Worm (Caenorhabditis elegans): ENCODE measurements around the gene dyrb-1.
A peak's percentile ranks its signal among the peaks of the same experiment; 100 is the strongest.

Gene dyrb-1

ce11 chrII:9057035-9057668 lies 49.8 kb downstream of the dyrb-1 start, which contains the start of gene rpl-32 (continued):
- no peak for TF ChIP-seq F57A8.1 (GFP tag; optimal IDR thresholded peaks at IDR 0.05)
- no peak for TF ChIP-seq zfh-2 (GFP tag; conservative IDR thresholded peaks at IDR 0.05)
- TF ChIP-seq Y53G8AR.9 (GFP tag; conservative IDR thresholded peaks at IDR 0.05): no peak
- TF ChIP-seq somi-1 (GFP tag; optimal IDR thresholded peaks at IDR 0.05): no peak
- TF ChIP-seq unc-62 (GFP tag; optimal IDR thresholded peaks at IDR 0.05): no peak
- TF ChIP-seq F22D6.2 (tag; optimal IDR thresholded peaks at IDR 0.05): no peak
- peak; percentile 71 for TF ChIP-seq lin-54 (GFP tag; optimal IDR thresholded peaks at IDR 0.05)
- peak; percentile 63; the same call in 1 of the 2 replicates for TF ChIP-seq madf-6 (GFP tag; IDR thresholded peaks at IDR 0.05)
- peak; percentile 19 for TF ChIP-seq K12H6.12 (tag; optimal IDR thresholded peaks at IDR 0.05)
- no peak for TF ChIP-seq F52B5.7 (tag; optimal IDR thresholded peaks at IDR 0.05)
- TF ChIP-seq egl-44 (GFP tag; IDR thresholded peaks at IDR 0.05): no peak
- peak; percentile 61 for TF ChIP-seq tbp1 (GFP tag; optimal IDR thresholded peaks at IDR 0.05)
- TF ChIP-seq ztf-22 (GFP tag; optimal IDR thresholded peaks at IDR 0.05): no peak
- TF ChIP-seq unc-130 (GFP tag; optimal IDR thresholded peaks at IDR 0.05): peak; percentile 7
- no peak for TF ChIP-seq snpc-1.1 (tag; optimal IDR thresholded peaks at IDR 0.05; ENCODE audit: insufficient read depth)
- peak in 1 of 3 experiments; percentile 55 for TF ChIP-seq lin-35 (GFP tag; optimal IDR thresholded peaks at IDR 0.05)
- TF ChIP-seq cebp-2 (GFP tag; IDR thresholded peaks at IDR 0.05): no peak
- peak; percentile 52; the same call in 1 of the 2 replicates for TF ChIP-seq B0019.2 (GFP tag; conservative IDR thresholded peaks at IDR 0.05)
- TF ChIP-seq hmg-1.2 (GFP tag; IDR thresholded peaks at IDR 0.05): peak; percentile 91
- peak; percentile 57 for TF ChIP-seq nhr-80 (tag; optimal IDR thresholded peaks at IDR 0.05)
- no peak for TF ChIP-seq akir-1 (GFP tag; optimal IDR thresholded peaks at IDR 0.05)
- no peak for TF ChIP-seq F57C9.4 (tag; optimal IDR thresholded peaks at IDR 0.05)
- no peak for TF ChIP-seq ztf-28 (GFP tag; IDR thresholded peaks at IDR 0.05)
- no peak for TF ChIP-seq rec-8 (tag; optimal IDR thresholded peaks at IDR 0.05)
- TF ChIP-seq attf-6 (GFP tag; IDR thresholded peaks at IDR 0.05): no peak
- TF ChIP-seq rpc-1 (optimal IDR thresholded peaks at IDR 0.05): no peak
- no peak for TF ChIP-seq rpc-1 (tag; optimal IDR thresholded peaks at IDR 0.05)
- TF ChIP-seq sdz-38 (tag; optimal IDR thresholded peaks at IDR 0.05): no peak
- TF ChIP-seq lsy-27 (tag; optimal IDR thresholded peaks at IDR 0.05; ENCODE audit: borderline replicate concordance, insufficient read depth): no peak
- no peak for TF ChIP-seq tbx-9 (tag; optimal IDR thresholded peaks at IDR 0.05; ENCODE audit: borderline replicate concordance)
- no peak for TF ChIP-seq hlh-26 (GFP tag; conservative IDR thresholded peaks at IDR 0.05)
- peak; percentile 61 for TF ChIP-seq madf-10 (tag; optimal IDR thresholded peaks at IDR 0.05)
- no peak for TF ChIP-seq let-526 (GFP tag; IDR thresholded peaks at IDR 0.05)
- TF ChIP-seq efl-1 (GFP tag; optimal IDR thresholded peaks at IDR 0.05): peak; percentile 58
- TF ChIP-seq him-1 (tag; optimal IDR thresholded peaks at IDR 0.05): no peak
- no peak for TF ChIP-seq nhr-120 (GFP tag; IDR thresholded peaks at IDR 0.05)
- no peak for TF ChIP-seq mxl-1 (tag; optimal IDR thresholded peaks at IDR 0.05)
- TF ChIP-seq dox-1 (GFP tag; IDR thresholded peaks at IDR 0.05): peak; percentile 83
- TF ChIP-seq let-607 (tag; optimal IDR thresholded peaks at IDR 0.05): peak in 1 of 2 experiments; percentile 54
- peak; percentile 66 for TF ChIP-seq pbrm-1 (GFP tag; IDR thresholded peaks at IDR 0.05)
- TF ChIP-seq Y95B8A.8 (GFP tag; IDR thresholded peaks at IDR 0.05): no peak
- TF ChIP-seq egrh-3 (GFP tag; IDR thresholded peaks at IDR 0.05): 0 out of 2 replicates have a peak, but pooled peaks have one; percentile 6
- no peak; the same call in 1 of the 2 replicates for TF ChIP-seq K11D2.4 (GFP tag; IDR thresholded peaks at IDR 0.05)
- no peak for TF ChIP-seq ztf-18 (tag; optimal IDR thresholded peaks at IDR 0.05)
- TF ChIP-seq athp-1 (tag; optimal IDR thresholded peaks at IDR 0.05): no peak
- no peak for TF ChIP-seq Y53F4B.3 (GFP tag; IDR thresholded peaks at IDR 0.05)
- no peak for TF ChIP-seq B0336.3 (GFP tag; IDR thresholded peaks at IDR 0.05)
- TF ChIP-seq aptf-2 (GFP tag; conservative IDR thresholded peaks at IDR 0.05): no peak
